Fruit fly (Drosophila melanogaster) whole organism, pupa: Measurements from ENCODE around the gene Top3alpha.

Source experiments
- CG12605 ChIP-seq: fragments of 200-800 bp; sonication (Bioruptor generic); IDR thresholded peaks from 2 replicates; pipeline ENCODE4 v1.3.6; 2022; ENCODE audit warnings: missing biosample characterization, missing genetic modification characterization
- CG13204 ChIP-seq: fragments of 200-800 bp; sonication (Bioruptor generic); optimal IDR thresholded peaks from 2 replicates; lab custom pipeline; 2018; ENCODE audit warnings: missing biosample characterization, mild to moderate bottlenecking, missing genetic modification characterization, moderate library complexity
- CG9948 ChIP-seq: fragments of 200-800 bp; sonication (Bioruptor generic); optimal IDR thresholded peaks from 2 replicates; lab custom pipeline; 2018; ENCODE audit warnings: missing biosample characterization, mild to moderate bottlenecking, missing genetic modification characterization, moderate library complexity
- EcR ChIP-seq: fragments of 200-800 bp; sonication (Bioruptor generic); optimal IDR thresholded peaks from 3 replicates; lab custom pipeline; 2019; ENCODE audit warnings: missing biosample characterization, missing genetic modification characterization, mild to moderate bottlenecking, moderate library complexity, missing genetic modification reagents
- Ets98B ChIP-seq: fragments of 200-800 bp; sonication (Bioruptor generic); IDR thresholded peaks from 2 replicates; pipeline ENCODE4 v1.3.6; 2022; ENCODE audit warnings: missing biosample characterization, missing genetic modification characterization
- Snoo ChIP-seq: fragments of 200-800 bp; sonication (Bioruptor generic); optimal IDR thresholded peaks from 3 replicates; lab custom pipeline; 2017; ENCODE audit warnings: missing biosample characterization, mild to moderate bottlenecking, missing genetic modification characterization, inconsistent platforms
- rn ChIP-seq: fragments of 200-800 bp; sonication (Bioruptor generic); IDR thresholded peaks from 2 replicates; pipeline ENCODE4 v1.3.6; 2022; ENCODE audit warnings: missing biosample characterization, missing genetic modification characterization

DNA sequence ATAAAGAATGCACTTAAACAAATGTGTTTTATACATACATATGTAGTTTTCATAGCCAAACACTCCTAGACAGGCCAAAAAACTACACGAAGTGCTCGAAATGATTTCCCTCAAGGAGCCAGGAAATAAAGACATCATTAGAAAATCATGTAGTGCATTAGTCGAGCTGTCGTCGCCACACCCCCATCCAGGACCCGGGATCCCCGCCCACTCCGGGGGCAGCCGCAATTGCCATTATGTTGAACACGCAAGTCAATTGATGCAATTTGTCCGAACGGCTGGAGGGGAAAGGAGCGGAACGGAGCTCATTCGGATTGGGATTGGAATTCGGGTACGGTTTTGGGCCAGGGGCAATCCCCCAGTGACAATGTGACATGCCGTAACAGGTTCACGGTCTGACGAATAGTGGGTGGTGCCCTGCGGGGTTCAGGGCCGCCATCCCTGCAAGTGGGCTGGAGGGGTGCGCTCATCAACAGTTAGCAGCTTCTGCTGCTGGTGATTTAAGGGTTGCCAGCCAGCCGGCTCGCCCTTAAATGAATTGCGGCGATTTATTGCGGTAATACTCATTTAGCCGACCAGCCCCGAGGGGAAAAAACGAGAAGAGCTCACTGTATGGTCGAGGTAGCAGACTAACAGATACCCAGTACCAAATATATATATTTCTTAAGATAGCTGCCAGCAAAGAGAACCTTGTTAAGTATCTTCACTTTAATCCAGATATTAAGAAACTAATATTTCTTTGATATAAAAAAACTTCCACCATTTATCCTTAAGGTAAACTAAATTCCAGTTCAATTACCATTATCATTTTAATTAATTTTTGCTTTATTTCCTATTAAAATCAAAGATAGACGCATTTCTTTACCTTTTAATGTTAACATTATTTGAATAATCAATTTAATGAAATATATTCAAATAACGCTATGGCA lies 17.3 kb upstream of the Top3alpha start:
- no peak for TF ChIP-seq Snoo (tag; lab: Kevin White, UChicago)
- TF ChIP-seq EcR, result no peak
- TF ChIP-seq Ets98B (GFP tag; lab: Robert Waterston, UW), result no peak
- TF ChIP-seq rn (GFP tag; lab: Robert Waterston, UW), result no peak
- no peak for TF ChIP-seq CG13204 (GFP tag; lab: Kevin White, UChicago)
- TF ChIP-seq CG9948 (tag; lab: Kevin White, UChicago), result no peak
- no peak for TF ChIP-seq CG12605 (GFP tag; lab: Robert Waterston, UW)
